Fruit fly (Drosophila melanogaster) whole organism, wandering third instar larva: ENCODE results near the gene Rpt4R.

Source experiments
- Abd-B ChIP-seq: fragments of >200 bp; optimal IDR thresholded peaks from 2 replicates; lab custom pipeline; 2017; ENCODE audit warnings: missing biosample characterization, missing genetic modification characterization
- CG32264 ChIP-seq: fragments of 200-800 bp; sonication (Bioruptor generic); optimal IDR thresholded peaks from 2 replicates; lab custom pipeline; 2016; ENCODE audit warnings: missing biosample characterization, missing genetic modification characterization
- Dfd ChIP-seq: fragments of >200 bp; optimal IDR thresholded peaks from 2 replicates; lab custom pipeline; 2017; ENCODE audit warnings: missing biosample characterization, missing genetic modification characterization
- Dif ChIP-seq: fragments of 200-275, 200-300 bp; sonication (Bioruptor generic); optimal IDR thresholded peaks from 2 replicates; lab custom pipeline; 2018; ENCODE audit warnings: missing biosample characterization, missing genetic modification characterization; ENCODE audit not compliant: partially characterized antibody
- HLH106 ChIP-seq: fragments of 200-800 bp; optimal IDR thresholded peaks from 3 replicates; lab custom pipeline; 2019; ENCODE audit warnings: missing biosample characterization, mild to moderate bottlenecking, missing genetic modification characterization, moderate library complexity
- Hnf4 ChIP-seq: fragments of 200-800 bp; sonication (Bioruptor generic); optimal IDR thresholded peaks from 2 replicates; lab custom pipeline; 2016; ENCODE audit warnings: missing biosample characterization, mild to moderate bottlenecking, missing genetic modification characterization
- Hr78 ChIP-seq: fragments of >200 bp; optimal IDR thresholded peaks from 2 replicates; lab custom pipeline; 2017; ENCODE audit warnings: missing biosample characterization, missing genetic modification characterization
- Hr83 ChIP-seq: fragments of 200-300 bp; sonication (Bioruptor generic); optimal IDR thresholded peaks from 2 replicates; lab custom pipeline; 2016; ENCODE audit warnings: missing biosample characterization, mild to moderate bottlenecking, missing genetic modification characterization, moderate library complexity; ENCODE audit not compliant: poor library complexity, severe bottlenecking
- Jra ChIP-seq: sonication (Bioruptor generic); optimal IDR thresholded peaks from 2 replicates; lab custom pipeline; 2016; ENCODE audit warnings: missing biosample characterization, missing genetic modification characterization
- Mio ChIP-seq: sonication (Bioruptor generic); optimal IDR thresholded peaks from 2 replicates; lab custom pipeline; 2016; ENCODE audit warnings: missing biosample characterization, missing genetic modification characterization
- N ChIP-seq: fragments of >200 bp; optimal IDR thresholded peaks from 2 replicates; lab custom pipeline; 2018; ENCODE audit warnings: missing biosample characterization, missing external identifiers, missing genetic modification characterization
- OdsH ChIP-seq: fragments of 200-800 bp; sonication (Bioruptor generic); optimal IDR thresholded peaks from 2 replicates; lab custom pipeline; 2016; ENCODE audit warnings: missing biosample characterization, mild to moderate bottlenecking, missing genetic modification characterization
- Rel ChIP-seq, 2 experiments: fragments of 200-800 bp; sonication (Bioruptor generic) in 1 of 2; optimal IDR thresholded peaks; 2 replicates in 1 of 2; 3 replicates in 1 of 2; lab custom pipeline; 2016 to 2019; ENCODE audit warnings: mild to moderate bottlenecking in 2 of 2, missing biosample characterization in 2 of 2, missing genetic modification characterization in 2 of 2, moderate library complexity in 1 of 2
- Sp1 ChIP-seq: fragments of 200-800 bp; sonication (Bioruptor generic); optimal IDR thresholded peaks from 3 replicates; lab custom pipeline; 2019; ENCODE audit warnings: missing biosample characterization, mild to moderate bottlenecking, missing genetic modification characterization, moderate library complexity
- Vsx2 ChIP-seq: fragments of 200-300, 225-300 bp; sonication (Bioruptor generic); optimal IDR thresholded peaks from 2 replicates; lab custom pipeline; 2018; ENCODE audit warnings: missing biosample characterization, missing genetic modification characterization; ENCODE audit not compliant: partially characterized antibody
- brk ChIP-seq: fragments of 200-800 bp; sonication (Bioruptor generic); optimal IDR thresholded peaks from 2 replicates; lab custom pipeline; 2016; ENCODE audit warnings: missing biosample characterization, mild to moderate bottlenecking, missing genetic modification characterization
- dl ChIP-seq, 2 experiments: fragments of 175-275, 200-275 bp in 1 of 2; fragments of 200-275 bp in 1 of 2; sonication (Bioruptor generic); optimal IDR thresholded peaks; lab custom pipeline; 2018; ENCODE audit warnings: mild to moderate bottlenecking in 2 of 2, missing biosample characterization in 2 of 2, missing genetic modification characterization in 2 of 2, moderate library complexity in 2 of 2; ENCODE audit not compliant: partially characterized antibody in 2 of 2, insufficient read depth in 1 of 2
- dmrt93B ChIP-seq: fragments of 200-800 bp; sonication (Bioruptor generic); optimal IDR thresholded peaks from 2 replicates; lab custom pipeline; 2018; ENCODE audit warnings: missing biosample characterization, mild to moderate bottlenecking, missing genetic modification characterization
- dsf ChIP-seq: sonication (Bioruptor generic); optimal IDR thresholded peaks from 2 replicates; lab custom pipeline; 2016; ENCODE audit warnings: missing biosample characterization, missing genetic modification characterization, borderline replicate concordance
- ey ChIP-seq: fragments of 200-800 bp; sonication (Bioruptor generic); optimal IDR thresholded peaks from 2 replicates; lab custom pipeline; 2016; ENCODE audit warnings: missing biosample characterization, missing genetic modification characterization
- foxo ChIP-seq, 2 experiments: fragments of 200-800 bp; sonication (Bioruptor generic); optimal IDR thresholded peaks; 2 replicates in 1 of 2; 3 replicates in 1 of 2; lab custom pipeline; 2016 to 2017; ENCODE audit warnings: missing biosample characterization in 2 of 2, missing genetic modification characterization in 2 of 2
- fru ChIP-seq: fragments of 200-800 bp; sonication (Bioruptor generic); optimal IDR thresholded peaks from 3 replicates; lab custom pipeline; 2016; ENCODE audit warnings: missing biosample characterization, mild to moderate bottlenecking, missing genetic modification characterization
- h ChIP-seq: fragments of 200-800 bp; sonication (Bioruptor generic); optimal IDR thresholded peaks from 3 replicates; lab custom pipeline; 2016; ENCODE audit warnings: missing biosample characterization, mild to moderate bottlenecking, missing genetic modification characterization
- jim ChIP-seq: fragments of 175-275, 200-325 bp; sonication (Bioruptor generic); optimal IDR thresholded peaks from 2 replicates; lab custom pipeline; 2016; ENCODE audit warnings: missing biosample characterization, mild to moderate bottlenecking, missing genetic modification characterization
- lola ChIP-seq: fragments of >200 bp; optimal IDR thresholded peaks from 2 replicates; lab custom pipeline; 2017; ENCODE audit warnings: missing biosample characterization, missing genetic modification characterization
- pan ChIP-seq: fragments of >200 bp; optimal IDR thresholded peaks from 2 replicates; lab custom pipeline; 2017
- psq ChIP-seq: fragments of 200-800 bp; sonication (Bioruptor generic); optimal IDR thresholded peaks from 3 replicates; lab custom pipeline; 2017; ENCODE audit warnings: missing biosample characterization, mild to moderate bottlenecking, missing genetic modification characterization, moderate library complexity
- rgr ChIP-seq: fragments of 200-800 bp; sonication (Bioruptor generic); optimal IDR thresholded peaks from 3 replicates; lab custom pipeline; 2016; ENCODE audit warnings: missing biosample characterization, mild to moderate bottlenecking, missing genetic modification characterization
- sage ChIP-seq: fragments of 200-800 bp; sonication (Bioruptor generic); optimal IDR thresholded peaks from 2 replicates; lab custom pipeline; 2016; ENCODE audit warnings: missing biosample characterization, mild to moderate bottlenecking, missing genetic modification characterization
- tai ChIP-seq: sonication (Bioruptor generic); optimal IDR thresholded peaks from 2 replicates; lab custom pipeline; 2016; ENCODE audit warnings: missing biosample characterization, missing genetic modification characterization
- usp ChIP-seq: fragments of >200 bp; optimal IDR thresholded peaks from 2 replicates; lab custom pipeline; 2017; ENCODE audit warnings: missing biosample characterization, missing genetic modification characterization
- woc ChIP-seq: sonication (Bioruptor generic); optimal IDR thresholded peaks from 2 replicates; lab custom pipeline; 2016; ENCODE audit warnings: missing biosample characterization, mild to moderate bottlenecking, missing genetic modification characterization

Rpt4R gene

dm6 chr3L:11938716-11939115 lies 3.0 kb upstream of the Rpt4R start, which contains the start of gene CG44837:
Gene CG44837 (minus strand): TSS chr3L:11938872.
- TF ChIP-seq Hr83 (GFP tag; lab: Kevin White, UChicago) (no peak), psq (GFP tag; lab: Kevin White, UChicago) (no peak), CG32264 (no peak), usp (no peak), HLH106 (tag; lab: Kevin White, UChicago) (no peak), Sp1 (GFP tag; lab: Kevin White, UChicago) (no peak), dsf (no peak)

- TF ChIP-seq fru (no peak), Sp1 (GFP tag; lab: Kevin White, UChicago) (no peak), lola (GFP tag; lab: Kevin White, UChicago) (no peak), Hnf4 (no peak), tai (GFP tag; lab: Kevin White, UChicago) (no peak), usp (no peak), Jra (GFP tag; lab: Kevin White, UChicago) (no peak), Abd-B (no peak), rgr (GFP tag; lab: Kevin White, UChicago) (no peak), foxo (GFP tag; optimal IDR thresholded peaks at IDR 0.05; lab: Kevin White, UChicago) (no peak), dsf (no peak), woc (GFP tag; lab: Kevin White, UChicago) (no peak), Mio (GFP tag; lab: Kevin White, UChicago) (no peak), brk (GFP tag; lab: Kevin White, UChicago) (no peak)
Measured at dm6 chr3L:11944752-11945151, 3.0 kb downstream of the Rpt4R start, which contains the start of gene CG5883. Gene CG5883 (minus strand): TSS chr3L:11944852.

DNA sequence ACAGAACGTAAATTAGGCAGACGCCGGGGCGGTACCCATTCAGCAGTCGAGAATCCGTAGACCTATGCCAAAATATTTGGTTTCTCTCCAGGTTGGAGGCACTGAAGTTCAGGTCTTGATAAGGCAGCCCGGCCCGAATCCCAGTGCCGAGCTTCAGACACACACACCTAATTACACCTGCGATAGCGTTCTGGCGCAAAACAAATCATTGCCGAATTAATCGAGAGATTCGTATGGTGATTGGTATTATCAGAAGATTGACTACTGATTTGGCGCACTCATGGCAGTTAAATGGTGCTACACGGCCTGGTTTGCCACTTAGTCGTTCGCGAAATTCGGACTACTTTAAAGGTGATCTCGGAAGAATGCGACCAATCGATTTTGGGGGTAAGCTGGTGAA lies 5.6 kb downstream of the Rpt4R start, which contains the start of gene CG7252:
Gene CG7252, plus strand, starts transcription at position 319 of the 400 bp plus-strand sequence.
- TF ChIP-seq tai (GFP tag; lab: Kevin White, UChicago), result no peak
- peak; percentile 13 for TF ChIP-seq h (GFP tag; lab: Kevin White, UChicago)
- TF ChIP-seq, all 38 proteins: peak for 1

dm6 chr3L:11949539-11949938 lies 7.8 kb downstream of the Rpt4R start, which contains the start of gene CG17826:
Gene CG17826 (plus strand): TSS chr3L:11949839.
- TF ChIP-seq Dif (GFP tag; lab: Kevin White, UChicago) (no peak), dmrt93B (GFP tag; lab: Kevin White, UChicago) (no peak), h (GFP tag; lab: Kevin White, UChicago) (no peak), dl (GFP tag; optimal IDR thresholded peaks at IDR 0.05; lab: Kevin White, UChicago; ENCODE audit: insufficient read depth in 1 of 2, partially characterized antibody in 2 of 2) (no peak), ey (GFP tag; lab: Kevin White, UChicago) (no peak), Rel (GFP tag; optimal IDR thresholded peaks at IDR 0.05; lab: Kevin White, UChicago) (no peak), Rel (tag; optimal IDR thresholded peaks at IDR 0.05; lab: Kevin White, UChicago) (no peak), Abd-B (no peak), fru (no peak), Vsx2 (GFP tag; lab: Kevin White, UChicago) (no peak), pan (lab: Kevin White, UChicago) (no peak), N (GFP tag; lab: Kevin White, UChicago) (no peak), CG32264 (no peak), psq (GFP tag; lab: Kevin White, UChicago) (no peak), OdsH (GFP tag; lab: Kevin White, UChicago) (no peak), sage (no peak), Hr78 (GFP tag; lab: Kevin White, UChicago) (no peak)

DNA sequence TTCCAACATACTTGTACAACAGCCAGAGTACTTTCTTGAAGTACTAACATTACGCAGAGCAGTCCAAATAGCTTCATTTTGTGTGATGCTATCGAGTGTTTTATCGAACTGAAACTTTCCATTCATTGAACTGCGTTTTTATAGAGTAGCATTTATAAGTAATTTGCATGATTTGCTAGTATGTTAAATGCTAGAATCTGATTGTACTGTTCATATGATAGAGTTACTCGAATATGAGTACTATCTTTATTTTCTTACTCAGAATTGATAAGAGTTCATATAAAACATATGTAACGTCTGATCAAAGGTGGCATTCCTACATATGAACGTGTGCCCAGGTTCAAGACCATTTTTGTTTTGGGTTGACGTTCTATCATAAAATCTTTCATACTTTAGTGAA lies 11.5 kb downstream of the Rpt4R start, which contains the start of gene obst-G:
Gene obst-G, minus strand, starts transcription at position 101 of the 400 bp plus-strand sequence.
- no peak for TF ChIP-seq N (GFP tag; lab: Kevin White, UChicago)
- no peak for TF ChIP-seq sage
- TF ChIP-seq ey (GFP tag; lab: Kevin White, UChicago), result no peak
- no peak for TF ChIP-seq usp
- no peak for TF ChIP-seq lola (GFP tag; lab: Kevin White, UChicago)
- no peak for TF ChIP-seq jim
- TF ChIP-seq CG32264, result no peak
- TF ChIP-seq dmrt93B (GFP tag; lab: Kevin White, UChicago), result no peak
- TF ChIP-seq Hr78 (GFP tag; lab: Kevin White, UChicago), result no peak
- no peak for TF ChIP-seq Dfd (GFP tag; lab: Kevin White, UChicago)
- TF ChIP-seq tai (GFP tag; lab: Kevin White, UChicago), result no peak
- TF ChIP-seq Sp1 (GFP tag; lab: Kevin White, UChicago), result no peak
- no peak for TF ChIP-seq Hnf4
- no peak for TF ChIP-seq Mio (GFP tag; lab: Kevin White, UChicago)
- TF ChIP-seq rgr (GFP tag; lab: Kevin White, UChicago), result no peak
- TF ChIP-seq Abd-B, result no peak
- TF ChIP-seq Vsx2 (GFP tag; lab: Kevin White, UChicago), result no peak
- no peak for TF ChIP-seq psq (GFP tag; lab: Kevin White, UChicago)
- no peak for TF ChIP-seq Hr83 (GFP tag; lab: Kevin White, UChicago)
